Fruit fly (Drosophila melanogaster) whole organism, embryonic: Measurements from ENCODE around the gene Ret.

Experiments used
- ATbp ChIP-seq: fragments of 200-800 bp; sonication (Bioruptor generic); optimal IDR thresholded peaks from 2 replicates; lab custom pipeline; 2017; ENCODE audit warnings: missing biosample characterization, mild to moderate bottlenecking, missing genetic modification characterization, missing genetic modification reagents
- CG10209 ChIP-seq: fragments of 200-800 bp; sonication (Bioruptor generic); optimal IDR thresholded peaks from 3 replicates; lab custom pipeline; 2017; ENCODE audit warnings: missing biosample characterization, mild to moderate bottlenecking, missing genetic modification characterization, missing genetic modification reagents
- CG10462 ChIP-seq: fragments of 200-800 bp; sonication (Bioruptor generic); optimal IDR thresholded peaks from 2 replicates; lab custom pipeline; 2016; ENCODE audit warnings: missing biosample characterization, missing genetic modification characterization
- CG11560 ChIP-seq: fragments of 200-800 bp; sonication (Bioruptor generic); IDR thresholded peaks from 3 replicates; pipeline ENCODE4 v1.3.6; 2022; ENCODE audit warnings: missing biosample characterization, missing genetic modification characterization
- CG11696 ChIP-seq: fragments of 200-800 bp; sonication (Bioruptor generic); IDR thresholded peaks from 2 replicates; pipeline ENCODE4 v1.3.6; 2022; ENCODE audit warnings: missing biosample characterization, missing genetic modification characterization
- CG12071 ChIP-seq: fragments of 200-800 bp; sonication (Bioruptor generic); optimal IDR thresholded peaks from 3 replicates; lab custom pipeline; 2018; ENCODE audit warnings: missing biosample characterization, mild to moderate bottlenecking, missing genetic modification characterization
- CG13894 ChIP-seq: fragments of 200-800 bp; sonication (Bioruptor generic); optimal IDR thresholded peaks from 3 replicates; lab custom pipeline; 2018; ENCODE audit warnings: missing biosample characterization, mild to moderate bottlenecking, missing genetic modification characterization, moderate library complexity
- CG17186 ChIP-seq: fragments of 200-800 bp; sonication (Bioruptor generic); optimal IDR thresholded peaks from 3 replicates; lab custom pipeline; 2017; ENCODE audit warnings: missing biosample characterization, missing genetic modification reagents, missing genetic modification characterization
- CG17612 ChIP-seq: fragments of 200-800 bp; sonication (Bioruptor generic); IDR thresholded peaks from 2 replicates; pipeline ENCODE4 v1.3.6; 2022; ENCODE audit warnings: missing biosample characterization, missing genetic modification characterization
- CG17912 ChIP-seq: fragments of 200-800 bp; sonication (Bioruptor generic); optimal IDR thresholded peaks from 2 replicates; lab custom pipeline; 2018; ENCODE audit warnings: missing biosample characterization, mild to moderate bottlenecking, missing genetic modification characterization
- CG1832 ChIP-seq: fragments of 200-800 bp; sonication (Bioruptor generic); optimal IDR thresholded peaks from 2 replicates; lab custom pipeline; 2017; ENCODE audit warnings: missing biosample characterization, mild to moderate bottlenecking, missing genetic modification characterization, inconsistent platforms
- CG18599 ChIP-seq: fragments of 200-800 bp; sonication (Bioruptor generic); optimal IDR thresholded peaks from 3 replicates; lab custom pipeline; 2017; ENCODE audit warnings: missing biosample characterization, missing genetic modification characterization, mild to moderate bottlenecking, moderate library complexity, missing genetic modification reagents
- CG2120 ChIP-seq: fragments of 200-800 bp; sonication (Bioruptor generic); optimal IDR thresholded peaks from 3 replicates; lab custom pipeline; 2016; ENCODE audit warnings: missing biosample characterization, missing genetic modification characterization
- CG34376 ChIP-seq: fragments of 200-800 bp; sonication (Bioruptor generic); optimal IDR thresholded peaks from 2 replicates; lab custom pipeline; 2018; ENCODE audit warnings: missing biosample characterization, mild to moderate bottlenecking, missing genetic modification characterization
- CG4820 ChIP-seq: fragments of 200-800 bp; sonication (Bioruptor generic); optimal IDR thresholded peaks from 3 replicates; lab custom pipeline; 2016; ENCODE audit warnings: missing biosample characterization, missing genetic modification characterization
- CG5245 ChIP-seq: fragments of 200-800 bp; sonication (Bioruptor generic); optimal IDR thresholded peaks from 3 replicates; lab custom pipeline; 2016; ENCODE audit warnings: missing biosample characterization, missing genetic modification characterization
- CG6791 ChIP-seq: fragments of 200-800 bp; sonication (Bioruptor generic); IDR thresholded peaks from 3 replicates; pipeline ENCODE4 v1.3.6; 2022; ENCODE audit warnings: missing biosample characterization, missing genetic modification characterization; ENCODE audit not compliant: partially characterized antibody
- CG8765 ChIP-seq: fragments of 200-800 bp; sonication (Bioruptor generic); IDR thresholded peaks from 2 replicates; pipeline ENCODE4 v1.3.6; 2022; ENCODE audit warnings: missing biosample characterization, missing genetic modification characterization
- CG9437 ChIP-seq: fragments of 200-800 bp; sonication (Bioruptor generic); optimal IDR thresholded peaks from 2 replicates; lab custom pipeline; 2018; ENCODE audit warnings: missing biosample characterization, mild to moderate bottlenecking, missing genetic modification characterization
- CG9797 ChIP-seq: fragments of 200-800 bp; sonication (Bioruptor generic); optimal IDR thresholded peaks from 3 replicates; lab custom pipeline; 2018; ENCODE audit warnings: missing biosample characterization, mild to moderate bottlenecking, missing genetic modification characterization
- Eip74EF ChIP-seq, 2 experiments: fragments of 200-800 bp in 1 of 2; fragments of >200 bp in 1 of 2; sonication (Bioruptor generic) in 1 of 2; optimal IDR thresholded peaks; 2 replicates each; lab custom pipeline; 2017 to 2019; ENCODE audit warnings: missing biosample characterization in 2 of 2, missing genetic modification characterization in 2 of 2, mild to moderate bottlenecking in 1 of 2, moderate library complexity in 1 of 2
- Fer1 ChIP-seq: fragments of 200-800 bp; sonication (Bioruptor generic); optimal IDR thresholded peaks from 2 replicates; lab custom pipeline; 2017; ENCODE audit warnings: missing biosample characterization, mild to moderate bottlenecking, missing genetic modification characterization
- HLH4C ChIP-seq: fragments of 200-800 bp; sonication (Bioruptor generic); IDR thresholded peaks from 3 replicates; pipeline ENCODE4 v1.3.6; 2022; ENCODE audit warnings: missing biosample characterization, missing genetic modification characterization; ENCODE audit not compliant: partially characterized antibody
- NFAT ChIP-seq: fragments of 200-800 bp; sonication (Bioruptor generic); IDR thresholded peaks from 2 replicates; pipeline ENCODE4 v1.3.6; 2022; ENCODE audit warnings: missing biosample characterization, missing genetic modification characterization
- br ChIP-seq: fragments of >200 bp; optimal IDR thresholded peaks from 2 replicates; lab custom pipeline; 2017
- cato ChIP-seq: fragments of 200-800 bp; sonication (Bioruptor generic); optimal IDR thresholded peaks from 2 replicates; lab custom pipeline; 2016; ENCODE audit warnings: missing biosample characterization, missing genetic modification characterization, borderline replicate concordance
- croc ChIP-seq: fragments of 200-800 bp; sonication (Bioruptor generic); conservative IDR thresholded peaks from 3 replicates; pipeline ENCODE4 v1.3.6; 2022; ENCODE audit warnings: missing biosample characterization, missing genetic modification characterization
- dmrt11E ChIP-seq: fragments of 200-800 bp; sonication (Bioruptor generic); optimal IDR thresholded peaks from 3 replicates; lab custom pipeline; 2018; ENCODE audit warnings: missing biosample characterization, mild to moderate bottlenecking, missing genetic modification characterization, moderate library complexity
- ems ChIP-seq: fragments of 200-800 bp; sonication (Bioruptor generic); optimal IDR thresholded peaks from 3 replicates; lab custom pipeline; 2016; ENCODE audit warnings: missing biosample characterization, missing genetic modification characterization
- ewg ChIP-seq: fragments of 200-800 bp; sonication (Bioruptor generic); optimal IDR thresholded peaks from 3 replicates; lab custom pipeline; 2017; ENCODE audit warnings: mild to moderate bottlenecking, missing biosample characterization, missing genetic modification reagents, missing genetic modification characterization
- ftz-f1 ChIP-seq: fragments of 200-800 bp; sonication (Bioruptor generic); optimal IDR thresholded peaks from 2 replicates; lab custom pipeline; 2016; ENCODE audit warnings: missing biosample characterization, missing genetic modification characterization
- gem ChIP-seq: fragments of 200-800 bp; sonication (Bioruptor generic); optimal IDR thresholded peaks from 2 replicates; lab custom pipeline; 2019; ENCODE audit warnings: missing biosample characterization, mild to moderate bottlenecking, missing genetic modification characterization, moderate library complexity
- gfzf ChIP-seq: fragments of 200-800 bp; sonication (Bioruptor generic); optimal IDR thresholded peaks from 2 replicates; lab custom pipeline; 2016; ENCODE audit warnings: missing biosample characterization, mild to moderate bottlenecking, missing genetic modification characterization, moderate library complexity
- her ChIP-seq: fragments of 200-800 bp; sonication (Bioruptor generic); optimal IDR thresholded peaks from 2 replicates; lab custom pipeline; 2016; ENCODE audit warnings: missing biosample characterization, missing genetic modification characterization
- nau ChIP-seq: fragments of 200-800 bp; sonication (Bioruptor generic); optimal IDR thresholded peaks from 3 replicates; lab custom pipeline; 2017; ENCODE audit warnings: missing biosample characterization, mild to moderate bottlenecking, missing genetic modification characterization, missing genetic modification reagents
- nerfin-1 ChIP-seq: fragments of 200-800 bp; sonication (Bioruptor generic); optimal IDR thresholded peaks from 3 replicates; lab custom pipeline; 2019; ENCODE audit warnings: missing biosample characterization, mild to moderate bottlenecking, missing genetic modification characterization, moderate library complexity
- nerfin-2 ChIP-seq: fragments of 200-800 bp; sonication (Bioruptor generic); IDR thresholded peaks from 2 replicates; pipeline ENCODE4 v1.3.6; 2022; ENCODE audit warnings: missing biosample characterization, missing genetic modification characterization; ENCODE audit not compliant: partially characterized antibody
- phol ChIP-seq: fragments of 200-800 bp; sonication (Bioruptor generic); optimal IDR thresholded peaks from 3 replicates; lab custom pipeline; 2018; ENCODE audit warnings: missing biosample characterization, mild to moderate bottlenecking, missing genetic modification characterization, moderate library complexity
- pzg ChIP-seq: fragments of 200-800 bp; sonication (Bioruptor generic); optimal IDR thresholded peaks from 3 replicates; lab custom pipeline; 2018; ENCODE audit warnings: missing biosample characterization, mild to moderate bottlenecking, missing genetic modification characterization, moderate library complexity
- rib ChIP-seq: fragments of 200-800 bp; sonication (Bioruptor generic); IDR thresholded peaks from 2 replicates; pipeline ENCODE4 v1.3.6; 2022; ENCODE audit warnings: missing biosample characterization, missing genetic modification characterization
- row ChIP-seq: fragments of 200-800 bp; sonication (Bioruptor generic); IDR thresholded peaks from 3 replicates; pipeline ENCODE4 v1.3.6; 2022; ENCODE audit warnings: missing biosample characterization, missing genetic modification characterization
- sc ChIP-seq, 3 experiments: fragments of >200 bp in 2 of 3; fragments of 200-800 bp in 1 of 3; sonication (Bioruptor generic) in 1 of 3; optimal IDR thresholded peaks; 2 replicates in 2 of 3; 3 replicates in 1 of 3; lab custom pipeline; 2017; ENCODE audit warnings: mild to moderate bottlenecking in 1 of 3, missing biosample characterization in 1 of 3, missing genetic modification characterization in 1 of 3, missing genetic modification reagents in 1 of 3
- shn ChIP-seq: fragments of 200-800 bp; sonication (Bioruptor generic); optimal IDR thresholded peaks from 3 replicates; lab custom pipeline; 2016; ENCODE audit warnings: missing biosample characterization, missing genetic modification characterization
- slp2 ChIP-seq: fragments of 200-800 bp; sonication (Bioruptor generic); optimal IDR thresholded peaks from 2 replicates; lab custom pipeline; 2016; ENCODE audit warnings: missing biosample characterization, missing genetic modification characterization
- twi ChIP-seq: fragments of 200-800 bp; optimal IDR thresholded peaks from 2 replicates; lab custom pipeline; 2019; ENCODE audit warnings: missing biosample characterization, mild to moderate bottlenecking, missing genetic modification characterization, moderate library complexity
- unpg ChIP-seq: fragments of 200-800 bp; sonication (Bioruptor generic); optimal IDR thresholded peaks from 3 replicates; lab custom pipeline; 2018; ENCODE audit warnings: missing biosample characterization, mild to moderate bottlenecking, missing genetic modification characterization, moderate library complexity

Ret gene

dm6 chr2L:21149053-21149452 is 49.5 kb downstream of the Ret start (continued):
- TF ChIP-seq CG17612 (GFP tag; lab: Robert Waterston, UW) = no peak
- TF ChIP-seq CG13894 (tag; lab: Kevin White, UChicago) = peak; percentile 71
- TF ChIP-seq CG6791 (GFP tag; lab: Robert Waterston, UW) = peak; percentile 72
- TF ChIP-seq phol (tag; lab: Kevin White, UChicago) = peak; percentile 55
- peak; percentile 27 for TF ChIP-seq nerfin-1 (tag; lab: Kevin White, UChicago)
- TF ChIP-seq cato (GFP tag; lab: Kevin White, UChicago) = no peak
- TF ChIP-seq her = peak; percentile 35
- TF ChIP-seq CG9797 (GFP tag; lab: Kevin White, UChicago) = no peak
- TF ChIP-seq CG10209 = peak; percentile 25
- TF ChIP-seq CG17186 (GFP tag; lab: Kevin White, UChicago) = no peak
- no peak for TF ChIP-seq rib
- no peak for TF ChIP-seq CG5245
- no peak for TF ChIP-seq br (lab: Kevin White, UChicago)
- TF ChIP-seq croc (GFP tag; lab: Robert Waterston, UW) = no peak
- TF ChIP-seq nerfin-2 (GFP tag; lab: Robert Waterston, UW) = no peak
- TF ChIP-seq ftz-f1 = no peak
- TF ChIP-seq ems (GFP tag; lab: Kevin White, UChicago) = no peak
- TF ChIP-seq gem = peak; percentile 75
- TF ChIP-seq dmrt11E (tag; lab: Kevin White, UChicago) = peak; percentile 48
- TF ChIP-seq CG11560 (tag; lab: Robert Waterston, UW) = peak; percentile 43; the same call in 1 of the 3 replicates
- TF ChIP-seq CG1832 (GFP tag; lab: Kevin White, UChicago) = no peak
- peak; percentile 25 for TF ChIP-seq CG34376
- TF ChIP-seq NFAT = peak; percentile 43; the same call in 1 of the 2 replicates
- TF ChIP-seq nau (GFP tag; lab: Kevin White, UChicago) = peak; percentile 41
- no peak for TF ChIP-seq shn (GFP tag; lab: Kevin White, UChicago)
- TF ChIP-seq Eip74EF (GFP tag; optimal IDR thresholded peaks at IDR 0.05; lab: Kevin White, UChicago) = peak in 1 of 2 experiments; percentile 48
- TF ChIP-seq CG12071 (GFP tag; lab: Kevin White, UChicago) = no peak
- no peak for TF ChIP-seq CG10462
- TF ChIP-seq row (GFP tag; lab: Robert Waterston, UW) = peak; percentile 74
- no peak for TF ChIP-seq CG18599
- peak; percentile 42 for TF ChIP-seq Fer1 (GFP tag; lab: Kevin White, UChicago)
- TF ChIP-seq CG9437 (GFP tag; lab: Kevin White, UChicago) = peak; percentile 32
- peak; percentile 71 for TF ChIP-seq unpg
- TF ChIP-seq CG4820 (GFP tag; lab: Kevin White, UChicago) = peak; percentile 6
- no peak for TF ChIP-seq sc (optimal IDR thresholded peaks at IDR 0.05; lab: Kevin White, UChicago)
- TF ChIP-seq sc (GFP tag; optimal IDR thresholded peaks at IDR 0.05; lab: Kevin White, UChicago) = no peak
- no peak for TF ChIP-seq CG8765 (GFP tag; lab: Robert Waterston, UW)

- TF ChIP-seq cato (GFP tag; lab: Kevin White, UChicago) (no peak), twi (tag; lab: Kevin White, UChicago) (no peak), row (GFP tag; lab: Robert Waterston, UW) (0 out of 3 replicates have a peak, but pooled peaks have one; percentile 12), CG11696 (GFP tag; lab: Robert Waterston, UW) (0 out of 2 replicates have a peak, but pooled peaks have one; percentile 17), HLH4C (peak; percentile 7; the same call in 1 of the 3 replicates), ewg (GFP tag; lab: Kevin White, UChicago) (peak; percentile 76), slp2 (GFP tag; lab: Kevin White, UChicago) (no peak), CG2120 (GFP tag; lab: Kevin White, UChicago) (no peak), pzg (GFP tag; lab: Kevin White, UChicago) (peak; percentile 24), CG17912 (no peak), ATbp (GFP tag; lab: Kevin White, UChicago) (no peak), gfzf (GFP tag; lab: Kevin White, UChicago) (peak; percentile 58)
Observed at dm6 chr2L:21148242-21148641, 50.3 kb downstream of the Ret start, which contains the start of gene del. del (minus strand) TSS chr2L:21148546.
